Fruit fly (Drosophila melanogaster): ENCODE results near the gene CG4318.
A peak's percentile ranks its signal among the peaks of the same experiment; 100 is the strongest.

CG4318 gene

dm6 chrX:13112238-13112829 lies 42.4 kb downstream of the CG4318 start, which contains the start of gene Chpf (continued):
- peak; percentile 18 for TF ChIP-seq CG14710 (tag; optimal IDR thresholded peaks at IDR 0.05)
- peak; percentile 43 for TF ChIP-seq stwl (tag; optimal IDR thresholded peaks at IDR 0.05)
- TF ChIP-seq Chrac-16 (GFP tag; optimal IDR thresholded peaks at IDR 0.05), result no peak
- TF ChIP-seq Abd-B (GFP tag; optimal IDR thresholded peaks at IDR 0.05), result no peak
- no peak for TF ChIP-seq HLHmδ (GFP tag; optimal IDR thresholded peaks at IDR 0.05)
- TF ChIP-seq ci (GFP tag; IDR thresholded peaks at IDR 0.05), result peak; percentile 26; the same call in 1 of the 3 replicates
- TF ChIP-seq bab2 (GFP tag; optimal IDR thresholded peaks at IDR 0.05), result peak; percentile 5
- TF ChIP-seq Dll (GFP tag; IDR thresholded peaks at IDR 0.05; ENCODE audit: partially characterized antibody), result peak; percentile 74; the same call in 3 of the 4 replicates
- TF ChIP-seq CG12659 (GFP tag; optimal IDR thresholded peaks at IDR 0.05), result peak; percentile 22
- peak; percentile 73 for TF ChIP-seq CG13287 (GFP tag; IDR thresholded peaks at IDR 0.05; ENCODE audit: partially characterized antibody)
- TF ChIP-seq CG1602 (GFP tag; optimal IDR thresholded peaks at IDR 0.05), result no peak
- TF ChIP-seq az2 (GFP tag; optimal IDR thresholded peaks at IDR 0.05), result no peak
- no peak; the same call in 1 of the 2 replicates for TF ChIP-seq CG32532 (GFP tag; IDR thresholded peaks at IDR 0.05)
- TF ChIP-seq Dref (GFP tag; IDR thresholded peaks at IDR 0.05), result peak; percentile 95
- TF ChIP-seq CG10267 (tag; optimal IDR thresholded peaks at IDR 0.05), result no peak
- no peak for TF ChIP-seq caup (GFP tag; optimal IDR thresholded peaks at IDR 0.05; ENCODE audit: severe bottlenecking)
- TF ChIP-seq bsh (GFP tag; optimal IDR thresholded peaks at IDR 0.05), result peak in 1 of 2 experiments; percentile 25
- no peak for TF ChIP-seq CG12744 (GFP tag; optimal IDR thresholded peaks at IDR 0.05)
- no peak for TF ChIP-seq CG31224 (GFP tag; IDR thresholded peaks at IDR 0.05)
- no peak for TF ChIP-seq MTF-1 (GFP tag; optimal IDR thresholded peaks at IDR 0.05; ENCODE audit: borderline replicate concordance)
- peak; percentile 63 for TF ChIP-seq CG2116 (GFP tag; optimal IDR thresholded peaks at IDR 0.05)
- TF ChIP-seq eve (GFP tag; optimal IDR thresholded peaks at IDR 0.05), result no peak
- no peak for TF ChIP-seq schlank (tag; optimal IDR thresholded peaks at IDR 0.05)
- no peak for TF ChIP-seq CG4707 (GFP tag; optimal IDR thresholded peaks at IDR 0.05)
- no peak for TF ChIP-seq Fer2 (tag; optimal IDR thresholded peaks at IDR 0.05)
- peak; percentile 97 for TF ChIP-seq CG7357 (GFP tag; IDR thresholded peaks at IDR 0.05)
- peak; percentile 71 for TF ChIP-seq tna (GFP tag; IDR thresholded peaks at IDR 0.05; ENCODE audit: partially characterized antibody)
- TF ChIP-seq sqz (GFP tag; optimal IDR thresholded peaks at IDR 0.05), result peak; percentile 50
- no peak for TF ChIP-seq CG7556 (GFP tag; optimal IDR thresholded peaks at IDR 0.05)
- TF ChIP-seq chn (GFP tag; optimal IDR thresholded peaks at IDR 0.05), result peak; percentile 30
- no peak for TF ChIP-seq psq (GFP tag; optimal IDR thresholded peaks at IDR 0.05)
- TF ChIP-seq E2f2 (GFP tag; IDR thresholded peaks at IDR 0.05), result peak; percentile 81
- peak; percentile 87 for TF ChIP-seq CG7963 (GFP tag; IDR thresholded peaks at IDR 0.05; ENCODE audit: partially characterized antibody)
- TF ChIP-seq CG3281 (GFP tag; optimal IDR thresholded peaks at IDR 0.05), result no peak
- TF ChIP-seq Atf6 (GFP tag; IDR thresholded peaks at IDR 0.05), result no peak
- TF ChIP-seq CG17802 (tag; optimal IDR thresholded peaks at IDR 0.05), result peak; percentile 36
- TF ChIP-seq CG8281 (tag; optimal IDR thresholded peaks at IDR 0.05), result no peak
- peak; percentile 59; the same call in 2 of the 3 replicates for TF ChIP-seq mld (GFP tag; IDR thresholded peaks at IDR 0.05; ENCODE audit: partially characterized antibody)
- TF ChIP-seq abd-A (tag; optimal IDR thresholded peaks at IDR 0.05), result no peak
- TF ChIP-seq ttk (GFP tag; IDR thresholded peaks at IDR 0.05), result no peak
- TF ChIP-seq sna (GFP tag; IDR thresholded peaks at IDR 0.05; ENCODE audit: partially characterized antibody), result peak; percentile 59; the same call in 1 of the 2 replicates
- peak; percentile 17; the same call in 1 of the 3 replicates for TF ChIP-seq ase (GFP tag; IDR thresholded peaks at IDR 0.05)
- no peak for TF ChIP-seq dimm (GFP tag; IDR thresholded peaks at IDR 0.05)
- TF ChIP-seq CG7372 (GFP tag; IDR thresholded peaks at IDR 0.05), result no peak
- no peak for TF ChIP-seq CkIIα-i1 (GFP tag; IDR thresholded peaks at IDR 0.05)
- TF ChIP-seq CG1832 (GFP tag; optimal IDR thresholded peaks at IDR 0.05), result no peak
- TF ChIP-seq Dfd (GFP tag; optimal IDR thresholded peaks at IDR 0.05), result no peak
- no peak for TF ChIP-seq CG17328 (GFP tag; IDR thresholded peaks at IDR 0.05)
- TF ChIP-seq CG9727 (GFP tag; optimal IDR thresholded peaks at IDR 0.05), result no peak
